Worm (Caenorhabditis elegans) whole organism, L1 larva: Measurements from ENCODE around the gene sea-2.

ENCODE experiments used
- C34B4.2 ChIP-seq: sonication (generic microtip); optimal IDR thresholded peaks from 2 replicates; lab custom pipeline; 2017; ENCODE audit warnings: mild to moderate bottlenecking, missing genetic modification characterization, missing compliant biosample characterization
- Y116A8C.19 ChIP-seq: sonication (generic microtip); optimal IDR thresholded peaks from 2 replicates; lab custom pipeline; 2016; ENCODE audit warnings: missing compliant biosample characterization, missing genetic modification characterization, borderline replicate concordance
- aha-1 ChIP-seq: fragments of 150-350 bp; optimal IDR thresholded peaks from 2 replicates; lab custom pipeline; 2014; ENCODE audit warnings: missing biosample characterization, missing genetic modification characterization
- alr-1 ChIP-seq: fragments of 200-800 bp; sonication (Bioruptor generic); optimal IDR thresholded peaks from 2 replicates; lab custom pipeline; 2018; ENCODE audit warnings: borderline replicate concordance, mild to moderate bottlenecking, missing genetic modification characterization, missing compliant biosample characterization
- blmp-1 ChIP-seq: fragments of 150-350 bp; optimal IDR thresholded peaks from 2 replicates; lab custom pipeline; 2014; ENCODE audit warnings: missing biosample characterization, missing genetic modification characterization
- ceh-63 ChIP-seq: fragments of 200-800 bp; sonication (Bioruptor generic); optimal IDR thresholded peaks from 2 replicates; lab custom pipeline; 2018; ENCODE audit warnings: mild to moderate bottlenecking, missing genetic modification characterization, missing compliant biosample characterization
- ceh-82 ChIP-seq, 3 experiments: fragments of 150-350 bp in 1 of 3; sonication (generic microtip) in 2 of 3; optimal IDR thresholded peaks; 2 replicates each; lab custom pipeline; 2014 to 2017; ENCODE audit warnings: missing biosample characterization in 3 of 3, missing genetic modification characterization in 3 of 3
- ces-1 ChIP-seq: fragments of 150-350 bp; optimal IDR thresholded peaks from 2 replicates; lab custom pipeline; 2014; ENCODE audit warnings: missing biosample characterization, missing genetic modification reagents, missing genetic modification characterization
- efl-3 ChIP-seq: fragments of 200-800 bp; sonication (Bioruptor generic); optimal IDR thresholded peaks from 2 replicates; lab custom pipeline; 2018; ENCODE audit warnings: mild to moderate bottlenecking, missing genetic modification characterization, missing compliant biosample characterization
- elt-3 ChIP-seq, 6 experiments: fragments of 150-350 bp in 1 of 6; sonication (generic microtip); optimal IDR thresholded peaks; 2 replicates each; lab custom pipeline; 2017 to 2018; ENCODE audit warnings: missing biosample characterization in 6 of 6, missing genetic modification characterization in 6 of 6, inconsistent platforms in 1 of 6
- ets-5 ChIP-seq: fragments of 200-800 bp; sonication (Bioruptor generic); IDR thresholded peaks from 2 replicates; pipeline ENCODE4 v1.3.6; 2022; ENCODE audit warnings: missing genetic modification characterization, missing compliant biosample characterization
- fkh-10 ChIP-seq: sonication (generic microtip); optimal IDR thresholded peaks from 2 replicates; lab custom pipeline; 2017; ENCODE audit warnings: missing biosample characterization, missing genetic modification reagents, missing genetic modification characterization
- fkh-4 ChIP-seq: sonication (generic microtip); optimal IDR thresholded peaks from 2 replicates; lab custom pipeline; 2016; ENCODE audit warnings: missing compliant biosample characterization, missing genetic modification characterization, borderline replicate concordance
- hlh-4 ChIP-seq: sonication (generic microtip); optimal IDR thresholded peaks from 2 replicates; lab custom pipeline; 2016; ENCODE audit warnings: mild to moderate bottlenecking, missing genetic modification characterization, missing compliant biosample characterization
- hpl-2 ChIP-seq: fragments of 150-350 bp; optimal IDR thresholded peaks from 2 replicates; lab custom pipeline; 2014; ENCODE audit warnings: missing biosample characterization, missing genetic modification reagents, missing genetic modification characterization
- lin-13 ChIP-seq: fragments of 150-350 bp; optimal IDR thresholded peaks from 2 replicates; lab custom pipeline; 2014; ENCODE audit warnings: missing biosample characterization, missing genetic modification reagents, missing genetic modification characterization
- lin-14 ChIP-seq: fragments of 200-800 bp; sonication (Bioruptor generic); optimal IDR thresholded peaks from 2 replicates; lab custom pipeline; 2018; ENCODE audit warnings: mild to moderate bottlenecking, missing genetic modification characterization, moderate library complexity, missing compliant biosample characterization
- lin-15B ChIP-seq: fragments of 150-350 bp; sonication (generic microtip); optimal IDR thresholded peaks from 3 replicates; lab custom pipeline; 2014; ENCODE audit warnings: missing biosample characterization, missing genetic modification characterization
- lin-35 ChIP-seq, 2 experiments: fragments of 150-350 bp; optimal IDR thresholded peaks; 2 replicates each; lab custom pipeline; 2014; ENCODE audit warnings: missing biosample characterization in 2 of 2, missing genetic modification characterization in 2 of 2, missing genetic modification reagents in 2 of 2
- lin-39 ChIP-seq: fragments of 150-350 bp; optimal IDR thresholded peaks from 2 replicates; lab custom pipeline; 2014; ENCODE audit warnings: missing biosample characterization, missing genetic modification reagents, missing genetic modification characterization
- lir-3 ChIP-seq: sonication (generic microtip); optimal IDR thresholded peaks from 2 replicates; lab custom pipeline; 2016; ENCODE audit warnings: mild to moderate bottlenecking, missing genetic modification characterization, moderate library complexity, missing compliant biosample characterization; ENCODE audit not compliant: poor library complexity
- lsy-2 ChIP-seq, 2 experiments: fragments of 150-350 bp; optimal IDR thresholded peaks; 2 replicates each; lab custom pipeline; 2014; ENCODE audit warnings: missing biosample characterization in 2 of 2, missing genetic modification characterization in 2 of 2
- mdl-1 ChIP-seq, 2 experiments: fragments of 150-350 bp; optimal IDR thresholded peaks; 2 replicates each; lab custom pipeline; 2014 to 2017; ENCODE audit warnings: missing biosample characterization in 2 of 2, missing genetic modification characterization in 2 of 2, inconsistent platforms in 1 of 2
- mef-2 ChIP-seq: fragments of 150-350 bp; optimal IDR thresholded peaks from 2 replicates; lab custom pipeline; 2014; ENCODE audit warnings: missing biosample characterization, missing genetic modification characterization
- nhr-11 ChIP-seq: fragments of 150-350 bp; optimal IDR thresholded peaks from 2 replicates; lab custom pipeline; 2014; ENCODE audit warnings: missing biosample characterization, missing genetic modification characterization
- nhr-12 ChIP-seq: sonication (generic microtip); optimal IDR thresholded peaks from 2 replicates; lab custom pipeline; 2017; ENCODE audit warnings: missing biosample characterization, missing genetic modification characterization
- nhr-19 ChIP-seq: fragments of 200-800 bp; sonication (Bioruptor generic); conservative IDR thresholded peaks from 2 replicates; pipeline ENCODE4 v1.3.6; 2022; ENCODE audit warnings: missing genetic modification characterization, missing compliant biosample characterization
- nhr-20 ChIP-seq: sonication (generic microtip); optimal IDR thresholded peaks from 2 replicates; lab custom pipeline; 2016; ENCODE audit warnings: mild to moderate bottlenecking, missing genetic modification characterization, missing compliant biosample characterization
- nhr-28 ChIP-seq: fragments of 150-350 bp; optimal IDR thresholded peaks from 2 replicates; lab custom pipeline; 2014; ENCODE audit warnings: missing biosample characterization, missing genetic modification characterization
- nhr-47 ChIP-seq: sonication (generic microtip); optimal IDR thresholded peaks from 2 replicates; lab custom pipeline; 2016; ENCODE audit warnings: mild to moderate bottlenecking, missing genetic modification characterization, moderate library complexity, missing compliant biosample characterization
- nhr-71 ChIP-seq: sonication (generic microtip); optimal IDR thresholded peaks from 2 replicates; lab custom pipeline; 2016; ENCODE audit warnings: mild to moderate bottlenecking, missing genetic modification characterization, moderate library complexity, missing compliant biosample characterization
- nhr-77 ChIP-seq: fragments of 150-350 bp; optimal IDR thresholded peaks from 2 replicates; lab custom pipeline; 2014; ENCODE audit warnings: missing biosample characterization, missing genetic modification characterization
- nhr-90 ChIP-seq: sonication (generic microtip); optimal IDR thresholded peaks from 2 replicates; lab custom pipeline; 2016; ENCODE audit warnings: mild to moderate bottlenecking, missing genetic modification characterization, missing compliant biosample characterization; ENCODE audit not compliant: poor library complexity
- pqm-1 ChIP-seq: sonication (generic microtip); optimal IDR thresholded peaks from 3 replicates; lab custom pipeline; 2017; ENCODE audit warnings: missing biosample characterization, missing genetic modification characterization
- snu-23 ChIP-seq: sonication (generic microtip); optimal IDR thresholded peaks from 2 replicates; lab custom pipeline; 2016; ENCODE audit warnings: missing genetic modification characterization, missing compliant biosample characterization
- sox-4 ChIP-seq: sonication (generic microtip); optimal IDR thresholded peaks from 2 replicates; lab custom pipeline; 2016; ENCODE audit warnings: missing genetic modification characterization, missing compliant biosample characterization
- sptf-1 ChIP-seq: fragments of 150-350 bp; optimal IDR thresholded peaks from 2 replicates; lab custom pipeline; 2014; ENCODE audit warnings: missing biosample characterization, missing genetic modification characterization
- tbx-2 ChIP-seq: sonication (generic microtip); optimal IDR thresholded peaks from 2 replicates; lab custom pipeline; 2016; ENCODE audit warnings: missing genetic modification characterization, missing compliant biosample characterization
- unc-130 ChIP-seq: fragments of 150-350 bp; optimal IDR thresholded peaks from 2 replicates; lab custom pipeline; 2017; ENCODE audit warnings: missing biosample characterization, missing genetic modification characterization, inconsistent platforms
- unc-62 ChIP-seq: fragments of 150-350 bp; optimal IDR thresholded peaks from 2 replicates; lab custom pipeline; 2014; ENCODE audit warnings: missing biosample characterization, missing genetic modification reagents, missing genetic modification characterization
- unc-86 ChIP-seq: sonication (generic microtip); optimal IDR thresholded peaks from 2 replicates; lab custom pipeline; 2016; ENCODE audit warnings: missing genetic modification characterization, missing compliant biosample characterization
- vab-15 ChIP-seq: sonication (generic microtip); optimal IDR thresholded peaks from 2 replicates; lab custom pipeline; 2017; ENCODE audit warnings: missing genotype, mild to moderate bottlenecking, missing genetic modification characterization, missing compliant biosample characterization
- zip-4 ChIP-seq: fragments of 200-800 bp; sonication (Bioruptor generic); optimal IDR thresholded peaks from 2 replicates; lab custom pipeline; 2018; ENCODE audit warnings: mild to moderate bottlenecking, missing genetic modification characterization, moderate library complexity, missing compliant biosample characterization
- ztf-11 ChIP-seq, 2 experiments: sonication (generic microtip); optimal IDR thresholded peaks; 2 replicates each; lab custom pipeline; 2016 to 2017; ENCODE audit warnings: missing genetic modification characterization in 2 of 2, missing biosample characterization in 1 of 2, missing compliant biosample characterization in 1 of 2
- ztf-4 ChIP-seq: fragments of 150-350 bp; optimal IDR thresholded peaks from 2 replicates; lab custom pipeline; 2014; ENCODE audit warnings: missing biosample characterization, missing genetic modification characterization

Gene sea-2

ce11 chrII:3950077-3950476, at the start of gene sea-2:
TSS of gene sea-2 (plus strand) at chrII:3950377.
- TF ChIP-seq lin-39 (no peak), nhr-90 (tag; lab: Kevin White, UChicago) (no peak), unc-86 (no peak), elt-3 (tag; optimal IDR thresholded peaks at IDR 0.05; lab: Kevin White, UChicago) (no peak), ces-1 (GFP tag; lab: Kevin White, UChicago) (no peak), ceh-63 (no peak), efl-3 (GFP tag; lab: Kevin White, UChicago) (no peak), lsy-2 (tag; optimal IDR thresholded peaks at IDR 0.05; lab: Kevin White, UChicago) (no peak), zip-4 (GFP tag; lab: Kevin White, UChicago) (no peak), ets-5 (GFP tag; lab: Robert Waterston, UW) (no peak), sptf-1 (tag; lab: Kevin White, UChicago) (no peak), unc-62 (GFP tag; lab: Kevin White, UChicago) (no peak)

ce11 chrII:3901108-3901507, 49.1 kb upstream of the sea-2 start, which contains the start of gene F53C3.4:
TSS of gene F53C3.4 (plus strand) at chrII:3901408.
- TF ChIP-seq vab-15 (no peak), lin-39 (no peak), lin-14 (GFP tag; lab: Kevin White, UChicago) (no peak), nhr-47 (tag; lab: Kevin White, UChicago) (no peak), mef-2 (tag; lab: Kevin White, UChicago) (no peak), unc-86 (no peak), lsy-2 (tag; optimal IDR thresholded peaks at IDR 0.05; lab: Kevin White, UChicago) (no peak), unc-62 (GFP tag; lab: Kevin White, UChicago) (no peak)

- TF ChIP-seq hpl-2 (GFP tag; lab: Kevin White, UChicago) (no peak), sox-4 (tag; lab: Kevin White, UChicago) (no peak), Y116A8C.19 (no peak), mdl-1 (tag; optimal IDR thresholded peaks at IDR 0.05; lab: Kevin White, UChicago) (no peak), ztf-4 (no peak), C34B4.2 (no peak), unc-130 (tag; lab: Kevin White, UChicago) (no peak), nhr-19 (GFP tag; lab: Robert Waterston, UW) (no peak), nhr-28 (tag; lab: Kevin White, UChicago) (no peak), lin-35 (GFP tag; optimal IDR thresholded peaks at IDR 0.05; lab: Kevin White, UChicago) (no peak), vab-15 (no peak), pqm-1 (tag; lab: Kevin White, UChicago) (no peak), lin-15B (tag; lab: Kevin White, UChicago) (no peak), nhr-20 (tag; lab: Kevin White, UChicago) (no peak), ztf-11 (tag; optimal IDR thresholded peaks at IDR 0.05; lab: Kevin White, UChicago) (no peak), alr-1 (tag; lab: Kevin White, UChicago) (no peak), fkh-4 (tag; lab: Kevin White, UChicago) (no peak), mef-2 (tag; lab: Kevin White, UChicago) (no peak), tbx-2 (tag; lab: Kevin White, UChicago) (no peak), nhr-11 (tag; lab: Kevin White, UChicago) (no peak)
Measured at ce11 chrII:3902798-3903197, 47.4 kb upstream of the sea-2 start, which contains the start of gene F53C3.3. TSS of gene F53C3.3 (plus strand) at chrII:3902856.

ce11 chrII:3906615-3907190, 43.5 kb upstream of the sea-2 start, which contains the start of the genes F53C3.11 and fbxb-103:
TSS of gene F53C3.11 (minus strand) at chrII:3906715.
TSS of gene fbxb-103 (plus strand) at chrII:3907140.
- no peak for TF ChIP-seq snu-23 (GFP tag; lab: Kevin White, UChicago)
- TF ChIP-seq ceh-82 (tag; optimal IDR thresholded peaks at IDR 0.05; lab: Kevin White, UChicago), result no peak
- no peak for TF ChIP-seq ztf-4
- TF ChIP-seq nhr-71, result no peak
- no peak for TF ChIP-seq unc-130 (tag; lab: Kevin White, UChicago)
- no peak for TF ChIP-seq alr-1 (tag; lab: Kevin White, UChicago)
- TF ChIP-seq lin-39, result no peak
- TF ChIP-seq lsy-2 (tag; optimal IDR thresholded peaks at IDR 0.05; lab: Kevin White, UChicago), result no peak
- TF ChIP-seq lir-3 (tag; lab: Kevin White, UChicago), result no peak
- no peak for TF ChIP-seq nhr-12
- TF ChIP-seq blmp-1 (tag; lab: Kevin White, UChicago), result no peak
- TF ChIP-seq nhr-77 (tag; lab: Kevin White, UChicago), result no peak
- no peak for TF ChIP-seq nhr-28 (tag; lab: Kevin White, UChicago)
- no peak for TF ChIP-seq aha-1 (tag; lab: Kevin White, UChicago)
- TF ChIP-seq lin-13 (GFP tag; lab: Kevin White, UChicago), result no peak
- no peak for TF ChIP-seq fkh-10 (GFP tag; lab: Kevin White, UChicago)
- TF ChIP-seq hlh-4 (tag; lab: Kevin White, UChicago), result no peak
- TF ChIP-seq, all 84 proteins: peak for 0
